Fruit fly (Drosophila melanogaster): ENCODE data around the gene CG32641.

CG32641 gene

DNA sequence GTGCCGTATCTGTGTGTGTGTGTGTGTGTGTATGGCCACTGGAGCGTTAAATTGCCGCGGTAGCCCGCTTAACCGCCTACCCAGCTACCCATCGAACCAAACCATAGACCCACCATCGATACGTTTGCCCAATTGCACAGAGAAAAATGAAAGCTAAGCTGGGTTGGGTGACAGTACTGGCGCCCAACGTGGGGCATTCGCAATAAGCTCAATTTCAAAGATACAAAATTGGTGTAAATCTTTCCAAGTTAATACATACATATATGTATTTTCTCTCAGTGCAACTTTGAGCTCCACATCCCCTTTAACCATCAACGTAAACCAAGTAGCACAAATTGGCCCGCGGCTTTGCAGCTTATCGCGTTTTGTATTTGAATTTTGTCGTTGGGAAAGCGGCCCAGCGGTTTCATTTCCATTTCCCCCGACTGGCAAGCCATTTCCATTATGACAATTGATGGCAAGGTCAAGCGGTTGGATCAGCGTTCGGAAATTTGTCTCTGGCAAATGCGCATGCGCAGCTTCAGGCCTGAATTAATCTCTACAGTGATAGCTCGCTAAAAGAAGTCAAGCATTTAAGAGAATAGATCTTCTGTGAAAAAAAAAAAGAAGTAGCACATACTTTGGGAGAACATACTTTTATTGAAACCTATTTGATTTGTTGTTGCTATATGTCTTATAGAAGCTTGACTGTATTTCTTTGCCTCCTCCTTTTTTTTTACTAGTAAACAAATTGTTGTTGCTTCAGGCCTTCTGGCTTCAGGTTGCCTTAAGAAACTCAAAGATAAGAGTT, 48.3 kb downstream of the CG32641 start (continued):
- TF ChIP-seq corto (GFP tag; optimal IDR thresholded peaks at IDR 0.05) (no peak), CG10431 (GFP tag; optimal IDR thresholded peaks at IDR 0.05) (no peak), vfl (GFP tag; optimal IDR thresholded peaks at IDR 0.05) (no peak), Spps (tag; optimal IDR thresholded peaks at IDR 0.05) (no peak), H2.0 (GFP tag; IDR thresholded peaks at IDR 0.05) (peak; percentile 83), sr (GFP tag; IDR thresholded peaks at IDR 0.05) (peak; percentile 55; the same call in 1 of the 3 replicates), CG1647 (GFP tag; optimal IDR thresholded peaks at IDR 0.05) (peak; percentile 34), p53 (GFP tag; optimal IDR thresholded peaks at IDR 0.05) (peak; percentile 42), peb (GFP tag; IDR thresholded peaks at IDR 0.05) (peak; percentile 39; the same call in 1 of the 2 replicates), Ets97D (GFP tag; optimal IDR thresholded peaks at IDR 0.05) (peak; percentile 31), Sry-δ (GFP tag; optimal IDR thresholded peaks at IDR 0.05) (peak; percentile 23), Opbp (GFP tag; IDR thresholded peaks at IDR 0.05; ENCODE audit: partially characterized antibody) (no peak), PHDP (tag; optimal IDR thresholded peaks at IDR 0.05) (peak; percentile 62), Hmx (GFP tag; optimal IDR thresholded peaks at IDR 0.05) (no peak), CG7556 (GFP tag; optimal IDR thresholded peaks at IDR 0.05) (peak; percentile 75), dm (GFP tag; optimal IDR thresholded peaks at IDR 0.05) (peak; percentile 44), schlank (tag; optimal IDR thresholded peaks at IDR 0.05) (no peak), cato (GFP tag; optimal IDR thresholded peaks at IDR 0.05; ENCODE audit: borderline replicate concordance) (peak; percentile 24), psq (GFP tag; optimal IDR thresholded peaks at IDR 0.05) (no peak), CG2678 (tag; optimal IDR thresholded peaks at IDR 0.05) (peak; percentile 80), tap (tag; optimal IDR thresholded peaks at IDR 0.05) (peak; percentile 78), Xbp1 (GFP tag; optimal IDR thresholded peaks at IDR 0.05) (peak; percentile 74), z (GFP tag; IDR thresholded peaks at IDR 0.05) (no peak), CG15514 (GFP tag; optimal IDR thresholded peaks at IDR 0.05) (peak; percentile 55), CG4617 (GFP tag; optimal IDR thresholded peaks at IDR 0.05; ENCODE audit: borderline replicate concordance) (peak; percentile 32), Hsf (GFP tag; optimal IDR thresholded peaks at IDR 0.05) (peak; percentile 55), CG17385 (GFP tag; optimal IDR thresholded peaks at IDR 0.05) (peak; percentile 60), sens-2 (GFP tag; IDR thresholded peaks at IDR 0.05) (peak; percentile 68), nmo (GFP tag; optimal IDR thresholded peaks at IDR 0.05) (peak; percentile 49), Drgx (GFP tag; IDR thresholded peaks at IDR 0.05) (peak; percentile 49), CG12299 (tag; optimal IDR thresholded peaks at IDR 0.05) (no peak), CG1603 (tag; optimal IDR thresholded peaks at IDR 0.05) (peak; percentile 93), gt (GFP tag; IDR thresholded peaks at IDR 0.05) (peak; percentile 47; the same call in 1 of the 2 replicates), CG13123 (GFP tag; optimal IDR thresholded peaks at IDR 0.05) (peak; percentile 3), lbe (GFP tag; optimal IDR thresholded peaks at IDR 0.05) (no peak), ara (GFP tag; IDR thresholded peaks at IDR 0.05) (peak; percentile 76), NC2α (GFP tag; optimal IDR thresholded peaks at IDR 0.05) (no peak), bab2 (GFP tag; optimal IDR thresholded peaks at IDR 0.05) (peak; percentile 74), amos (GFP tag; IDR thresholded peaks at IDR 0.05; ENCODE audit: partially characterized antibody) (no peak), yki (optimal IDR thresholded peaks at IDR 0.05) (no peak), lmd (GFP tag; IDR thresholded peaks at IDR 0.05) (peak; percentile 78), so (GFP tag; IDR thresholded peaks at IDR 0.05) (peak; percentile 76), Tbp (GFP tag; optimal IDR thresholded peaks at IDR 0.05) (no peak), gro (GFP tag; optimal IDR thresholded peaks at IDR 0.05) (peak; percentile 38), sima (GFP tag; optimal IDR thresholded peaks at IDR 0.05) (no peak), CG3163 (GFP tag; optimal IDR thresholded peaks at IDR 0.05) (peak; percentile 35), Jarid2 (GFP tag; optimal IDR thresholded peaks at IDR 0.05) (peak; percentile 17), gsb-n (tag; optimal IDR thresholded peaks at IDR 0.05) (peak; percentile 7), scrt (GFP tag; optimal IDR thresholded peaks at IDR 0.05) (peak; percentile 51), esg (GFP tag; conservative IDR thresholded peaks at IDR 0.05) (peak; percentile 77)

Data from whole organism, embryonic.